Fruit fly (Drosophila melanogaster) Kc167 (cell line): ENCODE results near the gene CG31680.

ENCODE experiments used
- Myc ChIP-seq: fragments of >200 bp; optimal IDR thresholded peaks from 2 replicates; lab custom pipeline; 2017; ENCODE audit warnings: missing external identifiers
- Sin3A ChIP-seq: fragments of >200 bp; optimal IDR thresholded peaks from 2 replicates; lab custom pipeline; 2018; ENCODE audit warnings: missing external identifiers
- h ChIP-seq: fragments of >200 bp; optimal IDR thresholded peaks from 3 replicates; lab custom pipeline; 2018; ENCODE audit warnings: missing external identifiers
- insv ChIP-seq: fragments of >200 bp; optimal IDR thresholded peaks from 3 replicates; lab custom pipeline; 2018; ENCODE audit warnings: missing external identifiers
- psq ChIP-seq: fragments of >200 bp; optimal IDR thresholded peaks from 2 replicates; lab custom pipeline; 2017; ENCODE audit warnings: missing external identifiers

dm6 chr2L:20645394-20645869 lies 5.5 kb downstream of the CG31680 start, which contains the start of the genes phr6-4 and CG2608:
- TF ChIP-seq insv (lab: Kevin White, UChicago) (no peak), h (lab: Kevin White, UChicago) (no peak), Sin3A (no peak), Myc (lab: Kevin White, UChicago) (no peak), psq (lab: Kevin White, UChicago) (no peak)
